Worm (Caenorhabditis elegans) whole organism, mixed stage, embryonic: ENCODE results near the gene F52B10.3.

ENCODE experiments used
- M03D4.4 ChIP-seq: sonication (generic microtip); optimal IDR thresholded peaks from 2 replicates; lab custom pipeline; 2017; ENCODE audit warnings: mild to moderate bottlenecking, missing genetic modification characterization, missing compliant biosample characterization
- bed-3 ChIP-seq: fragments of 200-800 bp; sonication (Bioruptor generic); optimal IDR thresholded peaks from 3 replicates; lab custom pipeline; 2018; ENCODE audit warnings: mild to moderate bottlenecking, missing genetic modification characterization, moderate library complexity, missing compliant biosample characterization
- blmp-1 ChIP-seq: fragments of 150-350 bp; optimal IDR thresholded peaks from 2 replicates; lab custom pipeline; 2014; ENCODE audit warnings: missing biosample characterization, missing genetic modification characterization
- ceh-39 ChIP-seq: fragments of 150-350 bp; optimal IDR thresholded peaks from 2 replicates; lab custom pipeline; 2014; ENCODE audit warnings: missing biosample characterization, missing genetic modification characterization
- ceh-43 ChIP-seq: fragments of 200-800 bp; sonication (Bioruptor generic); optimal IDR thresholded peaks from 2 replicates; lab custom pipeline; 2018; ENCODE audit warnings: mild to moderate bottlenecking, missing genetic modification characterization, moderate library complexity, missing compliant biosample characterization
- ceh-83 ChIP-seq: fragments of 200-800 bp; sonication (Bioruptor generic); optimal IDR thresholded peaks from 2 replicates; lab custom pipeline; 2018; ENCODE audit warnings: mild to moderate bottlenecking, missing genetic modification characterization, missing compliant biosample characterization
- ces-1 ChIP-seq: fragments of 150-350 bp; optimal IDR thresholded peaks from 2 replicates; lab custom pipeline; 2014; ENCODE audit warnings: missing biosample characterization, missing genetic modification reagents, missing genetic modification characterization
- cnd-1 ChIP-seq: fragments of 200-800 bp; sonication (Bioruptor generic); optimal IDR thresholded peaks from 2 replicates; lab custom pipeline; 2018; ENCODE audit warnings: mild to moderate bottlenecking, missing genetic modification characterization, missing compliant biosample characterization
- drap-1 ChIP-seq: fragments of 200-800 bp; sonication (Bioruptor generic); optimal IDR thresholded peaks from 3 replicates; lab custom pipeline; 2018; ENCODE audit warnings: mild to moderate bottlenecking, missing genetic modification characterization, missing compliant biosample characterization
- elt-1 ChIP-seq: sonication (generic microtip); optimal IDR thresholded peaks from 2 replicates; lab custom pipeline; 2017; ENCODE audit warnings: missing genetic modification characterization, mild to moderate bottlenecking, missing compliant biosample characterization, antibody characterized with exemption, moderate library complexity, borderline replicate concordance; ENCODE audit not compliant: insufficient read depth
- elt-3 ChIP-seq: fragments of 150-350 bp; optimal IDR thresholded peaks from 2 replicates; lab custom pipeline; 2014; ENCODE audit warnings: missing biosample characterization, missing genetic modification characterization
- flh-1 ChIP-seq: fragments of 200-800 bp; sonication (Bioruptor generic); optimal IDR thresholded peaks from 2 replicates; lab custom pipeline; 2018; ENCODE audit warnings: mild to moderate bottlenecking, missing genetic modification characterization, moderate library complexity, missing compliant biosample characterization
- ham-2 ChIP-seq: fragments of 200-800 bp; sonication (Bioruptor generic); optimal IDR thresholded peaks from 2 replicates; lab custom pipeline; 2018; ENCODE audit warnings: mild to moderate bottlenecking, missing genetic modification characterization, missing compliant biosample characterization
- hlh-1 ChIP-seq: fragments of 150-350 bp; optimal IDR thresholded peaks from 2 replicates; lab custom pipeline; 2014; ENCODE audit warnings: missing biosample characterization, missing genetic modification reagents, missing genetic modification characterization
- lin-13 ChIP-seq: fragments of 150-350 bp; optimal IDR thresholded peaks from 2 replicates; lab custom pipeline; 2014; ENCODE audit warnings: missing biosample characterization, missing genetic modification characterization
- lin-32 ChIP-seq: fragments of 200-800 bp; sonication (Bioruptor generic); optimal IDR thresholded peaks from 2 replicates; lab custom pipeline; 2018; ENCODE audit warnings: mild to moderate bottlenecking, missing genetic modification characterization, missing compliant biosample characterization
- lsy-2 ChIP-seq: fragments of 150-350 bp; optimal IDR thresholded peaks from 2 replicates; lab custom pipeline; 2014; ENCODE audit warnings: missing biosample characterization, missing genetic modification characterization
- mab-5 ChIP-seq: fragments of 150-350 bp; optimal IDR thresholded peaks from 2 replicates; lab custom pipeline; 2014; ENCODE audit warnings: missing biosample characterization, missing genetic modification characterization
- mep-1 ChIP-seq: fragments of 150-350 bp; optimal IDR thresholded peaks from 2 replicates; lab custom pipeline; 2017; ENCODE audit warnings: missing biosample characterization, missing genetic modification reagents, missing genetic modification characterization, inconsistent platforms
- mls-2 ChIP-seq: sonication (generic microtip); optimal IDR thresholded peaks from 2 replicates; lab custom pipeline; 2016; ENCODE audit warnings: mild to moderate bottlenecking, missing genetic modification characterization, moderate library complexity, missing compliant biosample characterization
- nhr-2 ChIP-seq: fragments of 150-350 bp; optimal IDR thresholded peaks from 2 replicates; lab custom pipeline; 2014; ENCODE audit warnings: missing biosample characterization, missing genetic modification characterization
- nhr-237 ChIP-seq: fragments of 150-350 bp; optimal IDR thresholded peaks from 2 replicates; lab custom pipeline; 2014; ENCODE audit warnings: missing biosample characterization, missing genetic modification characterization
- nhr-28 ChIP-seq: fragments of 150-350 bp; optimal IDR thresholded peaks from 2 replicates; lab custom pipeline; 2014; ENCODE audit warnings: missing biosample characterization, missing genetic modification characterization
- pha-4 ChIP-seq: fragments of 150-350 bp; optimal IDR thresholded peaks from 2 replicates; lab custom pipeline; 2018; ENCODE audit warnings: missing biosample characterization, missing genetic modification reagents, missing genetic modification characterization
- sem-2 ChIP-seq: fragments of 200-800 bp; sonication (Bioruptor generic); optimal IDR thresholded peaks from 2 replicates; lab custom pipeline; 2018; ENCODE audit warnings: mild to moderate bottlenecking, missing genetic modification characterization, missing compliant biosample characterization
- snpc-4 ChIP-seq: fragments of 150-350 bp; optimal IDR thresholded peaks from 2 replicates; lab custom pipeline; 2014; ENCODE audit warnings: missing biosample characterization, missing genetic modification characterization
- sptf-1 ChIP-seq: sonication (generic microtip); optimal IDR thresholded peaks from 2 replicates; lab custom pipeline; 2017; ENCODE audit warnings: mild to moderate bottlenecking, missing genetic modification characterization, moderate library complexity, missing compliant biosample characterization
- tbx-8 ChIP-seq: fragments of 200-800 bp; sonication (Bioruptor generic); optimal IDR thresholded peaks from 2 replicates; lab custom pipeline; 2018; ENCODE audit warnings: mild to moderate bottlenecking, missing genetic modification characterization, moderate library complexity, missing compliant biosample characterization
- unc-120 ChIP-seq: sonication (generic microtip); optimal IDR thresholded peaks from 2 replicates; lab custom pipeline; 2017; ENCODE audit warnings: missing genetic modification characterization, missing compliant biosample characterization; ENCODE audit not compliant: poor library complexity, severe bottlenecking
- unc-39 ChIP-seq: fragments of 150-350 bp; optimal IDR thresholded peaks from 2 replicates; lab custom pipeline; 2014; ENCODE audit warnings: missing biosample characterization, missing genetic modification characterization
- unc-62 ChIP-seq: fragments of 150-350 bp; optimal IDR thresholded peaks from 2 replicates; lab custom pipeline; 2014; ENCODE audit warnings: missing biosample characterization, missing genetic modification reagents, missing genetic modification characterization
- zip-8 ChIP-seq: fragments of 150-350 bp; optimal IDR thresholded peaks from 2 replicates; lab custom pipeline; 2014; ENCODE audit warnings: missing biosample characterization, missing genetic modification characterization
- ztf-11 ChIP-seq: fragments of 150-350 bp; optimal IDR thresholded peaks from 2 replicates; lab custom pipeline; 2014; ENCODE audit warnings: missing biosample characterization, missing genetic modification characterization

F52B10.3 gene

ce11 chrX:2852388-2852908 lies 45.7 kb downstream of the F52B10.3 start, which contains the start of gene kin-29:
Gene kin-29, minus strand, starts transcription at chrX:2852438.
- TF ChIP-seq ham-2 (peak; percentile 77), mab-5 (no peak), lin-32 (GFP tag; lab: Kevin White, UChicago) (no peak), pha-4 (tag; lab: Kevin White, UChicago) (peak; percentile 48), mls-2 (tag; lab: Kevin White, UChicago) (peak; percentile 90), zip-8 (tag; lab: Kevin White, UChicago) (no peak), lsy-2 (tag; lab: Kevin White, UChicago) (peak; percentile 42), unc-120 (tag; lab: Kevin White, UChicago) (peak; percentile 92), nhr-28 (no peak), sem-2 (GFP tag; lab: Kevin White, UChicago) (no peak), snpc-4 (tag; lab: Kevin White, UChicago) (no peak), unc-62 (GFP tag; lab: Kevin White, UChicago) (peak; percentile 72), ceh-43 (peak; percentile 38), ceh-39 (tag; lab: Kevin White, UChicago) (no peak), drap-1 (GFP tag; lab: Kevin White, UChicago) (peak; percentile 77), bed-3 (peak; percentile 29), cnd-1 (tag; lab: Kevin White, UChicago) (peak; percentile 34), elt-3 (tag; lab: Kevin White, UChicago) (no peak), ceh-83 (GFP tag; lab: Kevin White, UChicago) (peak; percentile 34), lin-13 (tag; lab: Kevin White, UChicago) (peak; percentile 61), nhr-2 (tag; lab: Kevin White, UChicago) (no peak), tbx-8 (no peak), sptf-1 (tag; lab: Kevin White, UChicago) (peak; percentile 76), flh-1 (peak; percentile 37), ztf-11 (tag; lab: Kevin White, UChicago) (peak; percentile 2), mep-1 (peak; percentile 70), elt-1 (no peak), blmp-1 (tag; lab: Kevin White, UChicago) (peak; percentile 65), hlh-1 (tag; lab: Kevin White, UChicago) (no peak), unc-39 (tag; lab: Kevin White, UChicago) (no peak), ces-1 (GFP tag; lab: Kevin White, UChicago) (peak; percentile 61), M03D4.4 (tag; lab: Kevin White, UChicago) (peak; percentile 77), nhr-237 (peak; percentile 69)

- TF ChIP-seq ceh-83 (GFP tag; lab: Kevin White, UChicago), result peak; percentile 48
- TF ChIP-seq ceh-43, result no peak
Observed at ce11 chrX:2843508-2843907, 54.6 kb downstream of the F52B10.3 start.
